Fruit fly (Drosophila melanogaster) whole organism, embryonic: ENCODE data around the gene Unc-115b.
A peak's percentile ranks its signal among the peaks of the same experiment; 100 is the strongest.

Experiments used
- Bdp1 ChIP-seq: fragments of 200-800 bp; sonication (Bioruptor generic); optimal IDR thresholded peaks from 3 replicates; lab custom pipeline; 2016; ENCODE audit warnings: missing biosample characterization, missing genetic modification characterization
- Bgb ChIP-seq: fragments of 200-800 bp; sonication (Bioruptor generic); IDR thresholded peaks from 2 replicates; pipeline ENCODE4 v1.3.6; 2022; ENCODE audit warnings: missing biosample characterization, missing genetic modification characterization; ENCODE audit not compliant: partially characterized antibody
- CG1024 ChIP-seq: fragments of 200-800 bp; sonication (Bioruptor generic); IDR thresholded peaks from 2 replicates; pipeline ENCODE4 v1.3.6; 2022; ENCODE audit warnings: missing biosample characterization, missing genetic modification characterization
- CG11085 ChIP-seq: fragments of 200-800 bp; sonication (Bioruptor generic); IDR thresholded peaks from 2 replicates; pipeline ENCODE4 v1.3.6; 2022; ENCODE audit warnings: missing biosample characterization, missing genetic modification characterization
- CG12659 ChIP-seq: fragments of 200-800 bp; sonication (Bioruptor generic); optimal IDR thresholded peaks from 3 replicates; lab custom pipeline; 2017; ENCODE audit warnings: mild to moderate bottlenecking, missing biosample characterization, missing genetic modification reagents, missing genetic modification characterization
- CG14710 ChIP-seq: fragments of 200-800 bp; sonication (Bioruptor generic); optimal IDR thresholded peaks from 3 replicates; lab custom pipeline; 2019; ENCODE audit warnings: missing biosample characterization, mild to moderate bottlenecking, missing genetic modification characterization, moderate library complexity
- CG1603 ChIP-seq: fragments of 200-800 bp; sonication (Bioruptor generic); optimal IDR thresholded peaks from 2 replicates; lab custom pipeline; 2019; ENCODE audit warnings: missing biosample characterization, mild to moderate bottlenecking, missing genetic modification characterization, moderate library complexity
- CG17186 ChIP-seq: fragments of 200-800 bp; sonication (Bioruptor generic); optimal IDR thresholded peaks from 3 replicates; lab custom pipeline; 2017; ENCODE audit warnings: missing biosample characterization, missing genetic modification reagents, missing genetic modification characterization
- CG18476 ChIP-seq: fragments of 200-800 bp; sonication (Bioruptor generic); optimal IDR thresholded peaks from 2 replicates; lab custom pipeline; 2016; ENCODE audit warnings: missing biosample characterization, mild to moderate bottlenecking, missing genetic modification characterization
- CG2712 ChIP-seq: fragments of 200-800 bp; optimal IDR thresholded peaks from 3 replicates; lab custom pipeline; 2019; ENCODE audit warnings: missing biosample characterization, mild to moderate bottlenecking, missing genetic modification characterization, moderate library complexity
- CG34224 ChIP-seq: fragments of 200-800 bp; sonication (Bioruptor generic); IDR thresholded peaks from 3 replicates; pipeline ENCODE4 v1.3.6; 2022; ENCODE audit warnings: missing biosample characterization, missing genetic modification characterization; ENCODE audit not compliant: partially characterized antibody
- CG3847 ChIP-seq: fragments of 200-800 bp; sonication (Bioruptor generic); IDR thresholded peaks from 2 replicates; pipeline ENCODE4 v1.3.6; 2022; ENCODE audit warnings: missing biosample characterization, missing genetic modification characterization
- CG6654 ChIP-seq: fragments of 200-800 bp; sonication (Bioruptor generic); optimal IDR thresholded peaks from 2 replicates; lab custom pipeline; 2017; ENCODE audit warnings: missing biosample characterization, mild to moderate bottlenecking, missing genetic modification characterization
- CG6683 ChIP-seq: fragments of 200-800 bp; sonication (Bioruptor generic); optimal IDR thresholded peaks from 2 replicates; lab custom pipeline; 2017; ENCODE audit warnings: missing biosample characterization, mild to moderate bottlenecking, missing genetic modification characterization, missing genetic modification reagents
- CG6791 ChIP-seq: fragments of 200-800 bp; sonication (Bioruptor generic); IDR thresholded peaks from 3 replicates; pipeline ENCODE4 v1.3.6; 2022; ENCODE audit warnings: missing biosample characterization, missing genetic modification characterization; ENCODE audit not compliant: partially characterized antibody
- CG8089 ChIP-seq: fragments of 200-800 bp; sonication (Bioruptor generic); optimal IDR thresholded peaks from 3 replicates; lab custom pipeline; 2016; ENCODE audit warnings: missing biosample characterization, missing genetic modification characterization
- CG8388 ChIP-seq: fragments of 200-800 bp; sonication (Bioruptor generic); optimal IDR thresholded peaks from 2 replicates; lab custom pipeline; 2019; ENCODE audit warnings: missing biosample characterization, mild to moderate bottlenecking, missing genetic modification characterization, moderate library complexity
- CG9876 ChIP-seq: fragments of 200-800 bp; sonication (Bioruptor generic); optimal IDR thresholded peaks from 2 replicates; lab custom pipeline; 2016; ENCODE audit warnings: missing biosample characterization, missing genetic modification characterization
- Camta ChIP-seq: fragments of 200-800 bp; sonication (Bioruptor generic); optimal IDR thresholded peaks from 2 replicates; lab custom pipeline; 2016; ENCODE audit warnings: missing biosample characterization, missing genetic modification characterization
- CoRest ChIP-seq: fragments of 200-800 bp; sonication (Bioruptor generic); optimal IDR thresholded peaks from 3 replicates; lab custom pipeline; 2018; ENCODE audit warnings: missing biosample characterization, mild to moderate bottlenecking, missing genetic modification characterization, moderate library complexity
- Dek ChIP-seq: fragments of 200-800 bp; sonication (Bioruptor generic); optimal IDR thresholded peaks from 3 replicates; lab custom pipeline; 2019; ENCODE audit warnings: missing biosample characterization, mild to moderate bottlenecking, missing genetic modification characterization, moderate library complexity
- Dfd ChIP-seq, 2 experiments: fragments of >200 bp; optimal IDR thresholded peaks; 2 replicates each; lab custom pipeline; 2017; ENCODE audit warnings: missing biosample characterization in 2 of 2, missing genetic modification characterization in 2 of 2
- Fer3 ChIP-seq: fragments of 200-800 bp; sonication (Bioruptor generic); optimal IDR thresholded peaks from 2 replicates; lab custom pipeline; 2018; ENCODE audit warnings: missing biosample characterization, mild to moderate bottlenecking, missing genetic modification characterization, moderate library complexity
- HmgD ChIP-seq: fragments of 200-800 bp; sonication (Bioruptor generic); optimal IDR thresholded peaks from 3 replicates; lab custom pipeline; 2016; ENCODE audit warnings: missing biosample characterization, missing genetic modification characterization
- Lhr ChIP-seq: fragments of 200-800 bp; sonication (Bioruptor generic); optimal IDR thresholded peaks from 3 replicates; lab custom pipeline; 2017; ENCODE audit warnings: mild to moderate bottlenecking, missing biosample characterization, missing genetic modification reagents, missing genetic modification characterization
- MESR4 ChIP-seq: fragments of 200-800 bp; sonication (Bioruptor generic); optimal IDR thresholded peaks from 2 replicates; lab custom pipeline; 2018; ENCODE audit warnings: missing biosample characterization, mild to moderate bottlenecking, missing genetic modification characterization, moderate library complexity
- Med ChIP-seq: fragments of 200-800 bp; sonication (Bioruptor generic); peaks from one replicate; lab custom pipeline; 2016; ENCODE audit warnings: missing biosample characterization, missing genetic modification characterization, mild to moderate bottlenecking, inconsistent platforms, moderate library complexity
- Meics ChIP-seq: fragments of 200-800 bp; sonication (Bioruptor generic); optimal IDR thresholded peaks from 2 replicates; lab custom pipeline; 2017; ENCODE audit warnings: missing biosample characterization, mild to moderate bottlenecking, missing genetic modification characterization
- Myb ChIP-seq: fragments of 200-800 bp; sonication (Bioruptor generic); optimal IDR thresholded peaks from 2 replicates; lab custom pipeline; 2016; ENCODE audit warnings: missing biosample characterization, missing genetic modification characterization
- Opbp ChIP-seq: fragments of 200-800 bp; sonication (Bioruptor generic); IDR thresholded peaks from 3 replicates; pipeline ENCODE4 v1.3.6; 2022; ENCODE audit warnings: missing biosample characterization, missing genetic modification characterization; ENCODE audit not compliant: partially characterized antibody
- al ChIP-seq: fragments of 200-800 bp; sonication (Bioruptor generic); IDR thresholded peaks from 2 replicates; pipeline ENCODE4 v1.3.6; 2022; ENCODE audit warnings: missing biosample characterization, missing genetic modification characterization
- bcd ChIP-seq: fragments of 200-800 bp; sonication (Bioruptor generic); optimal IDR thresholded peaks from 2 replicates; lab custom pipeline; 2017; ENCODE audit warnings: missing biosample characterization, mild to moderate bottlenecking, missing genetic modification characterization
- dysf ChIP-seq: fragments of 200-800 bp; sonication (Bioruptor generic); IDR thresholded peaks from 3 replicates; pipeline ENCODE4 v1.3.6; 2022; ENCODE audit warnings: missing biosample characterization, missing genetic modification characterization
- fd3F ChIP-seq: fragments of 200-800 bp; sonication (Bioruptor generic); optimal IDR thresholded peaks from 2 replicates; lab custom pipeline; 2018; ENCODE audit warnings: missing biosample characterization, mild to moderate bottlenecking, missing genetic modification characterization, moderate library complexity
- gfzf ChIP-seq: fragments of 200-800 bp; sonication (Bioruptor generic); optimal IDR thresholded peaks from 2 replicates; lab custom pipeline; 2016; ENCODE audit warnings: missing biosample characterization, mild to moderate bottlenecking, missing genetic modification characterization, moderate library complexity
- grau ChIP-seq: fragments of 200-800 bp; optimal IDR thresholded peaks from 3 replicates; lab custom pipeline; 2019; ENCODE audit warnings: missing biosample characterization, mild to moderate bottlenecking, missing genetic modification characterization, moderate library complexity
- hb ChIP-seq: fragments of 200-800 bp; sonication (Bioruptor generic); IDR thresholded peaks from 3 replicates; pipeline ENCODE4 v1.3.6; 2022; ENCODE audit warnings: missing biosample characterization, missing genetic modification characterization; ENCODE audit not compliant: partially characterized antibody
- klu ChIP-seq: fragments of 200-800 bp; sonication (Bioruptor generic); IDR thresholded peaks from 2 replicates; pipeline ENCODE4 v1.3.6; 2022; ENCODE audit warnings: missing biosample characterization, missing genetic modification characterization
- maf-S ChIP-seq: fragments of 200-800 bp; sonication (Bioruptor generic); optimal IDR thresholded peaks from 2 replicates; lab custom pipeline; 2016; ENCODE audit warnings: missing biosample characterization, missing genetic modification characterization
- nmo ChIP-seq: fragments of 200-800 bp; sonication (Bioruptor generic); optimal IDR thresholded peaks from 2 replicates; lab custom pipeline; 2018; ENCODE audit warnings: missing biosample characterization, mild to moderate bottlenecking, missing genetic modification characterization, moderate library complexity
- phol ChIP-seq: fragments of 200-800 bp; sonication (Bioruptor generic); optimal IDR thresholded peaks from 3 replicates; lab custom pipeline; 2018; ENCODE audit warnings: missing biosample characterization, mild to moderate bottlenecking, missing genetic modification characterization, moderate library complexity
- prd ChIP-seq, 3 experiments: fragments of >200 bp in 2 of 3; fragments of 200-800 bp in 1 of 3; sonication (Bioruptor generic) in 1 of 3; optimal IDR thresholded peaks in 2 of 3; IDR thresholded peaks in 1 of 3; 2 replicates in 2 of 3; 3 replicates in 1 of 3; pipeline versions ENCODE4 v1.3.6 to Lab custom; 2017 to 2022; ENCODE audit warnings: missing biosample characterization in 1 of 3, missing genetic modification characterization in 1 of 3
- pzg ChIP-seq: fragments of 200-800 bp; sonication (Bioruptor generic); optimal IDR thresholded peaks from 3 replicates; lab custom pipeline; 2018; ENCODE audit warnings: missing biosample characterization, mild to moderate bottlenecking, missing genetic modification characterization, moderate library complexity
- sd ChIP-seq: fragments of 200-800 bp; sonication (Bioruptor generic); optimal IDR thresholded peaks from 3 replicates; lab custom pipeline; 2018; ENCODE audit warnings: missing biosample characterization, mild to moderate bottlenecking, missing genetic modification characterization, moderate library complexity
- shn ChIP-seq: fragments of 200-800 bp; sonication (Bioruptor generic); optimal IDR thresholded peaks from 3 replicates; lab custom pipeline; 2016; ENCODE audit warnings: missing biosample characterization, missing genetic modification characterization
- ssp ChIP-seq: fragments of 200-800 bp; sonication (Bioruptor generic); IDR thresholded peaks from 2 replicates; pipeline ENCODE4 v1.3.6; 2022; ENCODE audit warnings: missing biosample characterization, missing genetic modification characterization
- stwl ChIP-seq: fragments of 200-800 bp; sonication (Bioruptor generic); optimal IDR thresholded peaks from 3 replicates; lab custom pipeline; 2018; ENCODE audit warnings: missing biosample characterization, mild to moderate bottlenecking, missing genetic modification characterization, moderate library complexity

The Unc-115b gene

dm6 chr3R:9679746-9680145 lies 12.8 kb downstream of the Unc-115b start, which contains the start of gene nmdyn-D7 (continued):
- TF ChIP-seq Myb (GFP tag; lab: Kevin White, UChicago) (peak; percentile 24), gfzf (GFP tag; lab: Kevin White, UChicago) (peak; percentile 45), CG6791 (GFP tag; lab: Robert Waterston, UW) (no peak), Med (GFP tag; lab: Kevin White, UChicago) (peak; percentile 64), hb (GFP tag; lab: Robert Waterston, UW) (0 out of 3 replicates have a peak, but pooled peaks have one; percentile 45), CG1603 (peak; percentile 26), CG8388 (GFP tag; lab: Kevin White, UChicago) (no peak), pzg (GFP tag; lab: Kevin White, UChicago) (peak; percentile 44), grau (peak; percentile 87), MESR4 (peak; percentile 44), CG1024 (GFP tag; lab: Robert Waterston, UW) (no peak), Bdp1 (GFP tag; lab: Kevin White, UChicago) (no peak), stwl (tag; lab: Kevin White, UChicago) (peak; percentile 59), maf-S (GFP tag; lab: Kevin White, UChicago) (no peak), CoRest (tag; lab: Kevin White, UChicago) (no peak), CG2712 (peak; percentile 1), klu (no peak), CG14710 (tag; lab: Kevin White, UChicago) (peak; percentile 38), Dfd (GFP tag; optimal IDR thresholded peaks at IDR 0.05; lab: Kevin White, UChicago) (no peak), CG17186 (GFP tag; lab: Kevin White, UChicago) (peak; percentile 23)

dm6 chr3R:9677734-9678341 lies 14.7 kb downstream of the Unc-115b start, which contains the start of gene p23:
p23 (plus strand) TSS chr3R:9677927.
- TF ChIP-seq fd3F (no peak), CG6683 (GFP tag; lab: Kevin White, UChicago) (no peak), klu (no peak), sd (tag; lab: Kevin White, UChicago) (peak; percentile 82), Fer3 (tag; lab: Kevin White, UChicago) (no peak), nmo (GFP tag; lab: Kevin White, UChicago) (peak; percentile 49), dysf (no peak), Opbp (GFP tag; lab: Robert Waterston, UW) (peak; percentile 61; the same call in 2 of the 3 replicates), Meics (GFP tag; lab: Kevin White, UChicago) (no peak), HmgD (peak; percentile 78), prd (optimal IDR thresholded peaks at IDR 0.05; lab: Kevin White, UChicago) (no peak), prd (GFP tag; IDR thresholded peaks at IDR 0.05; lab: Robert Waterston, UW) (0 out of 3 replicates have a peak, but pooled peaks have one; percentile 8), CG8089 (no peak), CG12659 (GFP tag; lab: Kevin White, UChicago) (peak; percentile 66), CG34224 (peak; percentile 42; the same call in 1 of the 3 replicates), ssp (GFP tag; lab: Robert Waterston, UW) (no peak), Bgb (GFP tag; lab: Robert Waterston, UW) (peak; percentile 83), bcd (no peak), shn (GFP tag; lab: Kevin White, UChicago) (peak; percentile 12), CG17186 (GFP tag; lab: Kevin White, UChicago) (peak; percentile 33), CG6654 (GFP tag; lab: Kevin White, UChicago) (no peak), CG3847 (peak; percentile 81), al (GFP tag; lab: Robert Waterston, UW) (no peak), Lhr (GFP tag; lab: Kevin White, UChicago) (peak; percentile 92), Camta (no peak), CG11085 (GFP tag; lab: Robert Waterston, UW) (no peak), CG18476 (GFP tag; lab: Kevin White, UChicago) (no peak), CG6791 (GFP tag; lab: Robert Waterston, UW) (peak; percentile 51; the same call in 1 of the 3 replicates), CG9876 (GFP tag; lab: Kevin White, UChicago) (peak; percentile 32), phol (tag; lab: Kevin White, UChicago) (peak; percentile 19), Dek (peak; percentile 32)
